Fruit fly (Drosophila melanogaster) whole organism, embryonic: ENCODE data around the gene CG13622.

Source experiments
- Abd-B ChIP-seq: fragments of 200-800 bp; sonication (Bioruptor generic); optimal IDR thresholded peaks from 2 replicates; lab custom pipeline; 2018; ENCODE audit warnings: missing biosample characterization, mild to moderate bottlenecking, missing genetic modification characterization, moderate library complexity
- Atf6 ChIP-seq: fragments of 200-800 bp; sonication (Bioruptor generic); IDR thresholded peaks from 2 replicates; pipeline ENCODE4 v1.3.6; 2022; ENCODE audit warnings: missing biosample characterization, missing genetic modification characterization
- B-H2 ChIP-seq: fragments of 200-800 bp; sonication (Bioruptor generic); optimal IDR thresholded peaks from 2 replicates; lab custom pipeline; 2018; ENCODE audit warnings: missing biosample characterization, mild to moderate bottlenecking, missing genetic modification characterization
- Blimp-1 ChIP-seq: fragments of 200-800 bp; sonication (Bioruptor generic); optimal IDR thresholded peaks from 3 replicates; lab custom pipeline; 2018; ENCODE audit warnings: missing biosample characterization, missing genetic modification characterization, mild to moderate bottlenecking, moderate library complexity, missing genetic modification reagents
- BtbVII ChIP-seq: fragments of 200-800 bp; sonication (Bioruptor generic); optimal IDR thresholded peaks from 3 replicates; lab custom pipeline; 2017; ENCODE audit warnings: missing biosample characterization, mild to moderate bottlenecking, missing genetic modification characterization
- CG10147 ChIP-seq: fragments of 200-800 bp; sonication (Bioruptor generic); optimal IDR thresholded peaks from 2 replicates; lab custom pipeline; 2019; ENCODE audit warnings: missing biosample characterization, mild to moderate bottlenecking, missing genetic modification characterization, moderate library complexity
- CG1024 ChIP-seq: fragments of 200-800 bp; sonication (Bioruptor generic); IDR thresholded peaks from 2 replicates; pipeline ENCODE4 v1.3.6; 2022; ENCODE audit warnings: missing biosample characterization, missing genetic modification characterization
- CG10543 ChIP-seq: fragments of 200-800 bp; sonication (Bioruptor generic); optimal IDR thresholded peaks from 3 replicates; lab custom pipeline; 2017; ENCODE audit warnings: missing biosample characterization, mild to moderate bottlenecking, missing genetic modification characterization, moderate library complexity
- CG11247 ChIP-seq: fragments of 200-800 bp; sonication (Bioruptor generic); IDR thresholded peaks from 2 replicates; pipeline ENCODE4 v1.3.6; 2022; ENCODE audit warnings: missing biosample characterization, missing genetic modification characterization
- CG12769 ChIP-seq: fragments of 200-800 bp; sonication (Bioruptor generic); optimal IDR thresholded peaks from 2 replicates; lab custom pipeline; 2019; ENCODE audit warnings: missing biosample characterization, mild to moderate bottlenecking, missing genetic modification characterization, moderate library complexity
- CG13424 ChIP-seq: fragments of 200-800 bp; sonication (Bioruptor generic); optimal IDR thresholded peaks from 2 replicates; lab custom pipeline; 2019; ENCODE audit warnings: missing biosample characterization, mild to moderate bottlenecking, missing genetic modification characterization, moderate library complexity
- CG15601 ChIP-seq: fragments of 200-800 bp; sonication (Bioruptor generic); optimal IDR thresholded peaks from 3 replicates; lab custom pipeline; 2019; ENCODE audit warnings: missing biosample characterization, mild to moderate bottlenecking, missing genetic modification characterization, moderate library complexity
- CG16863 ChIP-seq: fragments of 200-800 bp; sonication (Bioruptor generic); optimal IDR thresholded peaks from 3 replicates; lab custom pipeline; 2016; ENCODE audit warnings: missing biosample characterization, missing genetic modification characterization
- CG17912 ChIP-seq: fragments of 200-800 bp; sonication (Bioruptor generic); optimal IDR thresholded peaks from 2 replicates; lab custom pipeline; 2018; ENCODE audit warnings: missing biosample characterization, mild to moderate bottlenecking, missing genetic modification characterization
- CG1792 ChIP-seq: fragments of 200-800 bp; sonication (Bioruptor generic); optimal IDR thresholded peaks from 2 replicates; lab custom pipeline; 2016; ENCODE audit warnings: missing biosample characterization, missing genetic modification characterization
- CG2875 ChIP-seq: fragments of 200-800 bp; sonication (Bioruptor generic); optimal IDR thresholded peaks from 2 replicates; lab custom pipeline; 2017; ENCODE audit warnings: missing biosample characterization, mild to moderate bottlenecking, missing genetic modification characterization, missing genetic modification reagents
- CG32772 ChIP-seq: fragments of 200-800 bp; sonication (Bioruptor generic); IDR thresholded peaks from 2 replicates; pipeline ENCODE4 v1.3.6; 2022; ENCODE audit warnings: missing biosample characterization, missing genetic modification characterization
- CG4707 ChIP-seq: fragments of 200-800 bp; sonication (Bioruptor generic); optimal IDR thresholded peaks from 2 replicates; lab custom pipeline; 2018; ENCODE audit warnings: missing biosample characterization, mild to moderate bottlenecking, missing genetic modification characterization, moderate library complexity
- CG7357 ChIP-seq: fragments of 200-800 bp; sonication (Bioruptor generic); IDR thresholded peaks from 3 replicates; pipeline ENCODE4 v1.3.6; 2022; ENCODE audit warnings: missing biosample characterization, missing genetic modification characterization
- CG8765 ChIP-seq: fragments of 200-800 bp; sonication (Bioruptor generic); IDR thresholded peaks from 2 replicates; pipeline ENCODE4 v1.3.6; 2022; ENCODE audit warnings: missing biosample characterization, missing genetic modification characterization
- CG8944 ChIP-seq: fragments of 200-800 bp; sonication (Bioruptor generic); optimal IDR thresholded peaks from 3 replicates; lab custom pipeline; 2016; ENCODE audit warnings: missing biosample characterization, missing genetic modification characterization
- CG9797 ChIP-seq: fragments of 200-800 bp; sonication (Bioruptor generic); optimal IDR thresholded peaks from 3 replicates; lab custom pipeline; 2018; ENCODE audit warnings: missing biosample characterization, mild to moderate bottlenecking, missing genetic modification characterization
- CG9876 ChIP-seq: fragments of 200-800 bp; sonication (Bioruptor generic); optimal IDR thresholded peaks from 2 replicates; lab custom pipeline; 2016; ENCODE audit warnings: missing biosample characterization, missing genetic modification characterization
- D ChIP-seq, 2 experiments: fragments of 200-800 bp in 1 of 2; fragments of >200 bp in 1 of 2; sonication (Bioruptor generic) in 1 of 2; optimal IDR thresholded peaks; 2 replicates in 1 of 2; 3 replicates in 1 of 2; lab custom pipeline; 2017; ENCODE audit warnings: mild to moderate bottlenecking in 1 of 2, missing biosample characterization in 1 of 2, missing genetic modification characterization in 1 of 2, missing genetic modification reagents in 1 of 2
- D19A ChIP-seq: fragments of 200-800 bp; optimal IDR thresholded peaks from 3 replicates; lab custom pipeline; 2019; ENCODE audit warnings: missing biosample characterization, mild to moderate bottlenecking, missing genetic modification characterization, moderate library complexity
- D19B ChIP-seq: fragments of 200-800 bp; sonication (Bioruptor generic); optimal IDR thresholded peaks from 2 replicates; lab custom pipeline; 2017; ENCODE audit warnings: missing biosample characterization, mild to moderate bottlenecking, missing genetic modification characterization
- Drgx ChIP-seq: fragments of 200-800 bp; sonication (Bioruptor generic); IDR thresholded peaks from 2 replicates; pipeline ENCODE4 v1.3.6; 2022; ENCODE audit warnings: missing biosample characterization, missing genetic modification characterization
- Eip74EF ChIP-seq, 2 experiments: fragments of 200-800 bp in 1 of 2; fragments of >200 bp in 1 of 2; sonication (Bioruptor generic) in 1 of 2; optimal IDR thresholded peaks; 2 replicates each; lab custom pipeline; 2017 to 2019; ENCODE audit warnings: missing biosample characterization in 2 of 2, missing genetic modification characterization in 2 of 2, mild to moderate bottlenecking in 1 of 2, moderate library complexity in 1 of 2
- Gug ChIP-seq: fragments of 200-800 bp; sonication (Bioruptor generic); IDR thresholded peaks from 4 replicates; pipeline ENCODE4 v1.3.6; 2022; ENCODE audit warnings: missing biosample characterization, missing genetic modification characterization
- Med ChIP-seq: fragments of 200-800 bp; sonication (Bioruptor generic); peaks from one replicate; lab custom pipeline; 2016; ENCODE audit warnings: missing biosample characterization, missing genetic modification characterization, mild to moderate bottlenecking, inconsistent platforms, moderate library complexity
- Nf-YC ChIP-seq: fragments of 200-800 bp; optimal IDR thresholded peaks from 3 replicates; lab custom pipeline; 2019; ENCODE audit warnings: missing biosample characterization, mild to moderate bottlenecking, missing genetic modification characterization, moderate library complexity
- Spps ChIP-seq: fragments of 200-800 bp; sonication (Bioruptor generic); optimal IDR thresholded peaks from 2 replicates; lab custom pipeline; 2018; ENCODE audit warnings: missing biosample characterization, mild to moderate bottlenecking, missing genetic modification characterization
- Trl ChIP-seq, 3 experiments: fragments of >200 bp in 2 of 3; fragments of 200-800 bp in 1 of 3; sonication (Bioruptor generic) in 1 of 3; optimal IDR thresholded peaks; 2 replicates in 1 of 3; 3 replicates in 2 of 3; lab custom pipeline; 2016 to 2017; ENCODE audit warnings: missing biosample characterization in 1 of 3, missing genetic modification characterization in 1 of 3
- YL-1 ChIP-seq: fragments of 200-800 bp; sonication (Bioruptor generic); optimal IDR thresholded peaks from 3 replicates; lab custom pipeline; 2017; ENCODE audit warnings: missing biosample characterization, mild to moderate bottlenecking, missing genetic modification characterization
- bigmax ChIP-seq: fragments of 200-800 bp; sonication (Bioruptor generic); optimal IDR thresholded peaks from 2 replicates; lab custom pipeline; 2018; ENCODE audit warnings: missing biosample characterization, mild to moderate bottlenecking, missing genetic modification characterization
- cas ChIP-seq: fragments of 200-800 bp; sonication (Bioruptor generic); IDR thresholded peaks from 2 replicates; pipeline ENCODE4 v1.3.6; 2022; ENCODE audit warnings: missing biosample characterization, missing genetic modification characterization
- crol ChIP-seq: fragments of 200-800 bp; sonication (Bioruptor generic); IDR thresholded peaks from 2 replicates; pipeline ENCODE4 v1.3.6; 2022; ENCODE audit warnings: missing biosample characterization, missing genetic modification characterization
- cwo ChIP-seq: fragments of 200-800 bp; sonication (Bioruptor generic); optimal IDR thresholded peaks from 3 replicates; lab custom pipeline; 2017; ENCODE audit warnings: missing biosample characterization, missing genetic modification characterization, mild to moderate bottlenecking, moderate library complexity, missing genetic modification reagents
- da ChIP-seq: fragments of 200-800 bp; sonication (Bioruptor generic); optimal IDR thresholded peaks from 2 replicates; lab custom pipeline; 2016; ENCODE audit warnings: missing biosample characterization, missing genetic modification characterization
- dati ChIP-seq: fragments of 200-800 bp; sonication (Bioruptor generic); IDR thresholded peaks from 2 replicates; pipeline ENCODE4 v1.3.6; 2022; ENCODE audit warnings: missing biosample characterization, missing genetic modification characterization
- dmrt99B ChIP-seq: fragments of 200-800 bp; sonication (Bioruptor generic); optimal IDR thresholded peaks from 2 replicates; lab custom pipeline; 2018; ENCODE audit warnings: missing biosample characterization, mild to moderate bottlenecking, missing genetic modification characterization, moderate library complexity
- fu2 ChIP-seq: fragments of 200-800 bp; sonication (Bioruptor generic); optimal IDR thresholded peaks from 2 replicates; lab custom pipeline; 2016; ENCODE audit warnings: missing biosample characterization, missing genetic modification characterization
- hth ChIP-seq: fragments of >200 bp; optimal IDR thresholded peaks from 2 replicates; lab custom pipeline; 2017; ENCODE audit warnings: inconsistent platforms
- mam ChIP-seq: fragments of 200-800 bp; sonication (Bioruptor generic); optimal IDR thresholded peaks from 3 replicates; lab custom pipeline; 2016; ENCODE audit warnings: missing biosample characterization, missing genetic modification characterization
- nau ChIP-seq: fragments of 200-800 bp; sonication (Bioruptor generic); optimal IDR thresholded peaks from 3 replicates; lab custom pipeline; 2017; ENCODE audit warnings: missing biosample characterization, mild to moderate bottlenecking, missing genetic modification characterization, missing genetic modification reagents
- prd ChIP-seq, 3 experiments: fragments of >200 bp in 2 of 3; fragments of 200-800 bp in 1 of 3; sonication (Bioruptor generic) in 1 of 3; optimal IDR thresholded peaks in 2 of 3; IDR thresholded peaks in 1 of 3; 2 replicates in 2 of 3; 3 replicates in 1 of 3; pipeline versions ENCODE4 v1.3.6 to Lab custom; 2017 to 2022; ENCODE audit warnings: missing biosample characterization in 1 of 3, missing genetic modification characterization in 1 of 3
- ro ChIP-seq: fragments of 200-800 bp; sonication (Bioruptor generic); IDR thresholded peaks from 2 replicates; pipeline ENCODE4 v1.3.6; 2022; ENCODE audit warnings: missing biosample characterization, missing genetic modification characterization
- row ChIP-seq: fragments of 200-800 bp; sonication (Bioruptor generic); IDR thresholded peaks from 3 replicates; pipeline ENCODE4 v1.3.6; 2022; ENCODE audit warnings: missing biosample characterization, missing genetic modification characterization
- sr ChIP-seq: fragments of 200-800 bp; sonication (Bioruptor generic); IDR thresholded peaks from 3 replicates; pipeline ENCODE4 v1.3.6; 2022; ENCODE audit warnings: missing biosample characterization, missing genetic modification characterization
- z ChIP-seq: fragments of 200-800 bp; sonication (Bioruptor generic); IDR thresholded peaks from 3 replicates; pipeline ENCODE4 v1.3.6; 2022; ENCODE audit warnings: missing biosample characterization, missing genetic modification characterization

The CG13622 gene

dm6 chr3R:24549834-24550233 is 26.4 kb upstream of the CG13622 start (continued):
- TF ChIP-seq CG10543: peak; percentile 7
- no peak for TF ChIP-seq Med
- no peak for TF ChIP-seq D19A (tag; lab: Kevin White, UChicago)
- TF ChIP-seq CG8765 (GFP tag; lab: Robert Waterston, UW): no peak
- no peak for TF ChIP-seq prd (optimal IDR thresholded peaks at IDR 0.05; lab: Kevin White, UChicago)
- no peak for TF ChIP-seq prd (GFP tag; IDR thresholded peaks at IDR 0.05; lab: Robert Waterston, UW)
- TF ChIP-seq dati (GFP tag; lab: Robert Waterston, UW): no peak
- TF ChIP-seq z (GFP tag; lab: Robert Waterston, UW): peak; percentile 70; the same call in 1 of the 3 replicates
- TF ChIP-seq CG9876 (GFP tag; lab: Kevin White, UChicago): no peak
- no peak for TF ChIP-seq Atf6 (GFP tag; lab: Robert Waterston, UW)
- no peak for TF ChIP-seq hth (lab: Kevin White, UChicago)
- no peak for TF ChIP-seq fu2 (GFP tag; lab: Kevin White, UChicago)
- TF ChIP-seq D19B: no peak
- TF ChIP-seq crol: no peak
- TF ChIP-seq CG1024: no peak
- TF ChIP-seq row (GFP tag; lab: Robert Waterston, UW): no peak
- TF ChIP-seq CG17912: no peak
- TF ChIP-seq Abd-B: no peak
- no peak for TF ChIP-seq CG9797
- TF ChIP-seq cas (GFP tag; lab: Robert Waterston, UW): no peak
- TF ChIP-seq Drgx (GFP tag; lab: Robert Waterston, UW): no peak
- no peak for TF ChIP-seq CG15601
- TF ChIP-seq CG1792 (GFP tag; lab: Kevin White, UChicago): no peak
- no peak for TF ChIP-seq CG8944 (GFP tag; lab: Kevin White, UChicago)
- TF ChIP-seq BtbVII (GFP tag; lab: Kevin White, UChicago): no peak
- no peak for TF ChIP-seq CG13424 (tag; lab: Kevin White, UChicago)
- TF ChIP-seq B-H2 (GFP tag; lab: Kevin White, UChicago): no peak
- no peak for TF ChIP-seq CG32772 (GFP tag; lab: Robert Waterston, UW)
- no peak for TF ChIP-seq Spps (tag; lab: Kevin White, UChicago)
- no peak for TF ChIP-seq Blimp-1 (GFP tag; lab: Kevin White, UChicago)
- TF ChIP-seq CG7357 (GFP tag; lab: Robert Waterston, UW): no peak
- TF ChIP-seq Gug (GFP tag; lab: Robert Waterston, UW): no peak
- no peak for TF ChIP-seq Eip74EF (GFP tag; optimal IDR thresholded peaks at IDR 0.05; lab: Kevin White, UChicago)
- TF ChIP-seq nau (GFP tag; lab: Kevin White, UChicago): no peak
- TF ChIP-seq CG11247 (GFP tag; lab: Robert Waterston, UW): no peak
- TF ChIP-seq YL-1: no peak
- TF ChIP-seq Nf-YC (tag; lab: Kevin White, UChicago): no peak
- TF ChIP-seq cwo (GFP tag; lab: Kevin White, UChicago): no peak
- TF ChIP-seq da (GFP tag; lab: Kevin White, UChicago): no peak
- no peak for TF ChIP-seq D (optimal IDR thresholded peaks at IDR 0.05; lab: Kevin White, UChicago)
- TF ChIP-seq D (GFP tag; optimal IDR thresholded peaks at IDR 0.05; lab: Kevin White, UChicago): no peak
- no peak for TF ChIP-seq ro (GFP tag; lab: Robert Waterston, UW)
- TF ChIP-seq dmrt99B (tag; lab: Kevin White, UChicago): no peak
- TF ChIP-seq mam (GFP tag; lab: Kevin White, UChicago): no peak
- TF ChIP-seq Trl (optimal IDR thresholded peaks at IDR 0.05; lab: Kevin White, UChicago): peak in 1 of 2 experiments; percentile 39
- no peak for TF ChIP-seq Trl (GFP tag; optimal IDR thresholded peaks at IDR 0.05; lab: Kevin White, UChicago)
- no peak for TF ChIP-seq CG10147 (GFP tag; lab: Kevin White, UChicago)
- TF ChIP-seq CG2875 (GFP tag; lab: Kevin White, UChicago): no peak
- no peak for TF ChIP-seq sr (GFP tag; lab: Robert Waterston, UW)
- TF ChIP-seq CG4707: no peak
- TF ChIP-seq CG12769: peak; percentile 82
- TF ChIP-seq CG16863 (GFP tag; lab: Kevin White, UChicago): no peak
- no peak for TF ChIP-seq bigmax (GFP tag; lab: Kevin White, UChicago)
